Worm (Caenorhabditis elegans): ENCODE results near the gene F35B3.3.

The F35B3.3 gene

ce11 chrX:16978308-16978707, 35.0 kb upstream of the F35B3.3 start, which contains the start of gene mbl-1:
Gene mbl-1, plus strand, starts transcription at chrX:16978608.
- TF ChIP-seq unc-39 (tag; optimal IDR thresholded peaks at IDR 0.05): no peak
- no peak for TF ChIP-seq lin-13 (tag; optimal IDR thresholded peaks at IDR 0.05)
- no peak for TF ChIP-seq blmp-1 (tag; optimal IDR thresholded peaks at IDR 0.05)
- no peak for TF ChIP-seq elt-3 (tag; optimal IDR thresholded peaks at IDR 0.05)
- no peak for TF ChIP-seq pha-4 (tag; optimal IDR thresholded peaks at IDR 0.05)
- no peak for TF ChIP-seq nhr-2 (tag; optimal IDR thresholded peaks at IDR 0.05)
- no peak for TF ChIP-seq mep-1 (tag; optimal IDR thresholded peaks at IDR 0.05)
- no peak for TF ChIP-seq nhr-12 (tag; optimal IDR thresholded peaks at IDR 0.05)
- no peak for TF ChIP-seq lsy-2 (tag; optimal IDR thresholded peaks at IDR 0.05)
- TF ChIP-seq ztf-11 (tag; optimal IDR thresholded peaks at IDR 0.05): no peak
- TF ChIP-seq bed-3 (GFP tag; optimal IDR thresholded peaks at IDR 0.05): no peak
- TF ChIP-seq tbx-8 (GFP tag; optimal IDR thresholded peaks at IDR 0.05): no peak

DNA sequence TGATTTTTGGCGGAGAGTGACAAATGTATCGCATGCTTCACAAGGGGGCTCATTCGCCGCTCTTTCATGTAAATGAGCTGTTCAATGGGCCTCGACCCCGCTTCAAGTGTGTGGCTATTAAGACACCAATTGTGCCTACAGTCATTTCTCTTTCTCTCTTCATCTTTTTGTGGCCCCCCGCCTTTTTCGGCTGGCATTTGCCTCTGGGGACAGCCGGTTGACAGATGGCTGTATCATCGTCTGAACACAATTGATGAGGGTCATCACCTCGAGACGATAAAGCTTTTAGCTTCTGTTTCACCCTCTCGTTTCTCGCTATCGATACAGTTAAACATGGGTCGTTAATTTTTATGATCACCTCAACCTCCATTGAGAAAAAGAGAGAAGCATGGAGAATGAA, 24.9 kb upstream of the F35B3.3 start:
- TF ChIP-seq ces-1 (GFP tag; optimal IDR thresholded peaks at IDR 0.05) (no peak), lin-32 (GFP tag; optimal IDR thresholded peaks at IDR 0.05) (peak; percentile 69), mep-1 (tag; optimal IDR thresholded peaks at IDR 0.05) (no peak), nhr-12 (tag; optimal IDR thresholded peaks at IDR 0.05) (no peak), nhr-2 (tag; optimal IDR thresholded peaks at IDR 0.05) (peak; percentile 2), snpc-4 (tag; optimal IDR thresholded peaks at IDR 0.05) (no peak), ceh-43 (GFP tag; optimal IDR thresholded peaks at IDR 0.05) (no peak), blmp-1 (tag; optimal IDR thresholded peaks at IDR 0.05) (no peak), ceh-39 (tag; optimal IDR thresholded peaks at IDR 0.05) (no peak), mls-2 (tag; optimal IDR thresholded peaks at IDR 0.05) (no peak), cnd-1 (tag; optimal IDR thresholded peaks at IDR 0.05) (peak; percentile 54), tbx-8 (GFP tag; optimal IDR thresholded peaks at IDR 0.05) (no peak), pha-4 (tag; optimal IDR thresholded peaks at IDR 0.05) (no peak), elt-3 (tag; optimal IDR thresholded peaks at IDR 0.05) (no peak), unc-62 (GFP tag; optimal IDR thresholded peaks at IDR 0.05) (peak; percentile 34), zip-8 (tag; optimal IDR thresholded peaks at IDR 0.05) (no peak)

DNA sequence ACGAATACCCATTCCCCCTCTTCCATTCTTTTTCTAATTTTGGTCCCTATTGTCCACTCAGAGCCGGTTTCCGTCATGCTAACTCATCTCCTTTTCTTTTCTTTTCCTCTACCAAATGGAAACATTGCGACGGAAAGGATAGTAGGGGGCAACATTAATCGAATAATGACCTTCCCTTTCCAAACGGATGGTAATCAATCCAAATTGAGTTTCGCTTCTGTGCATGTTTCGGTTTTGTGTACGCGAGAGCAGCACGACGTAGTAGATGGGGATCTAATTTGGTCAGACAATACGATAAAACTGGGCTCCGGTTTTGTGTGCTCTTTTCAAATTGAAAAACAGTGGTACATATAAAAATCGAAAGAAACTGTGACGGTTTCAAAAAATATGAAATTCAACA, 21.8 kb upstream of the F35B3.3 start:
- TF ChIP-seq ceh-43 (GFP tag; optimal IDR thresholded peaks at IDR 0.05): no peak
- TF ChIP-seq nhr-237 (tag; optimal IDR thresholded peaks at IDR 0.05): peak; percentile 10
- peak; percentile 100 for TF ChIP-seq ces-1 (GFP tag; optimal IDR thresholded peaks at IDR 0.05)

ce11 chrX:16993524-16993923, 19.7 kb upstream of the F35B3.3 start:
- no peak for TF ChIP-seq elt-1 (tag; optimal IDR thresholded peaks at IDR 0.05; ENCODE audit: borderline replicate concordance, insufficient read depth)
- TF ChIP-seq ces-1 (GFP tag; optimal IDR thresholded peaks at IDR 0.05): no peak
- no peak for TF ChIP-seq nhr-76 (tag; optimal IDR thresholded peaks at IDR 0.05)
- TF ChIP-seq ceh-83 (GFP tag; optimal IDR thresholded peaks at IDR 0.05): no peak
- TF ChIP-seq mep-1 (tag; optimal IDR thresholded peaks at IDR 0.05): no peak

- TF ChIP-seq bed-3 (GFP tag; optimal IDR thresholded peaks at IDR 0.05) (no peak), sem-2 (GFP tag; optimal IDR thresholded peaks at IDR 0.05) (no peak), ces-1 (GFP tag; optimal IDR thresholded peaks at IDR 0.05) (peak; percentile 51)
These were observed 18.8 kb upstream of the F35B3.3 start for ce11 chrX:16994417-16994816.

- TF ChIP-seq mep-1 (tag; optimal IDR thresholded peaks at IDR 0.05): no peak
- TF ChIP-seq unc-39 (tag; optimal IDR thresholded peaks at IDR 0.05): no peak
- TF ChIP-seq unc-120 (tag; optimal IDR thresholded peaks at IDR 0.05; ENCODE audit: poor library complexity, severe bottlenecking): no peak
- TF ChIP-seq ceh-83 (GFP tag; optimal IDR thresholded peaks at IDR 0.05): no peak
- TF ChIP-seq pha-4 (tag; optimal IDR thresholded peaks at IDR 0.05): no peak
- TF ChIP-seq nhr-237 (tag; optimal IDR thresholded peaks at IDR 0.05): no peak
- no peak for TF ChIP-seq sptf-1 (tag; optimal IDR thresholded peaks at IDR 0.05)
These were observed 17.9 kb upstream of the F35B3.3 start for ce11 chrX:16995149-16995885.
